Fruit fly (Drosophila melanogaster) whole organism: ENCODE measurements around the gene CG18404.

Experiments
- CG8478 ChIP-seq: fragments of >200 bp; optimal IDR thresholded peaks from 2 replicates; lab custom pipeline; 2018; ENCODE audit warnings: inconsistent platforms
- Dll ChIP-seq: fragments of >200 bp; optimal IDR thresholded peaks from 2 replicates; lab custom pipeline; 2017
- EcR ChIP-seq, 2 experiments: fragments of >200 bp; optimal IDR thresholded peaks; 2 replicates each; lab custom pipeline; 2017; ENCODE audit warnings: missing biosample characterization in 2 of 2, missing genetic modification characterization in 2 of 2, missing genetic modification reagents in 2 of 2
- pan ChIP-seq: fragments of >200 bp; optimal IDR thresholded peaks from 2 replicates; lab custom pipeline; 2017
- psq ChIP-seq: fragments of >200 bp; optimal IDR thresholded peaks from 2 replicates; lab custom pipeline; 2017
- usp ChIP-seq: fragments of >200 bp; optimal IDR thresholded peaks from 2 replicates; lab custom pipeline; 2017; ENCODE audit warnings: missing biosample characterization, missing genetic modification characterization, mixed read lengths

Gene CG18404

DNA sequence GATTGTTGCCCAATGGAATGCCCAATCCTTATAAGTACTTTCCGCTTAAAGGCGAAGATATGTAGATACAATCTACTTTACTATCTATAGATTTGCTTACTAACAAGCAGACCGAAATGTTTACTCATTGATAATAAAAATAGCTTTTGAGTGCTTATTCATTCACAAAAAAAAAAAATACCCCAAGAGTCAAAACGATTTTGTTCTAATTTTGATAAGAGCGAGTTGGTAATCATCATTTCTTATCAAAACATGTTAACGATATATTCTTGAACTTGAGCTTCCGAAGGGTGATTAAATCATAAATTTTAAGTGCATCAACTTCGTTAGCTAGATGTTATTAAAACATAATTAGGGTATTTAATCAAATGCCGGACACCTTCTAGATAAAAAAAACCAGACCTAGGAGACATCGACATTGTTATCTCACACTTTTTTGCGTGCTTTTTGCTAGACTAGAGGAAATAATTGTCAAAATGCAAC, 2.4 kb upstream of the CG18404 start, which contains the start of gene CG9682:
Gene CG9682, plus strand, starts transcription at position 433 of the 483 bp plus-strand sequence.
- no peak for TF ChIP-seq usp (GFP tag; lab: Kevin White, UChicago)
- no peak for TF ChIP-seq Dll
- no peak for TF ChIP-seq CG8478 (lab: Kevin White, UChicago)
- no peak for TF ChIP-seq EcR (GFP tag; optimal IDR thresholded peaks at IDR 0.05; lab: Kevin White, UChicago)
- no peak for TF ChIP-seq psq (lab: Kevin White, UChicago)
- TF ChIP-seq pan (lab: Kevin White, UChicago), result no peak

dm6 chr3R:30252317-30252716, 665 bp upstream of the CG18404 start:
- TF ChIP-seq psq (lab: Kevin White, UChicago) (no peak), EcR (GFP tag; optimal IDR thresholded peaks at IDR 0.05; lab: Kevin White, UChicago) (no peak), usp (GFP tag; lab: Kevin White, UChicago) (no peak), CG8478 (lab: Kevin White, UChicago) (no peak), pan (lab: Kevin White, UChicago) (no peak), Dll (no peak)

DNA sequence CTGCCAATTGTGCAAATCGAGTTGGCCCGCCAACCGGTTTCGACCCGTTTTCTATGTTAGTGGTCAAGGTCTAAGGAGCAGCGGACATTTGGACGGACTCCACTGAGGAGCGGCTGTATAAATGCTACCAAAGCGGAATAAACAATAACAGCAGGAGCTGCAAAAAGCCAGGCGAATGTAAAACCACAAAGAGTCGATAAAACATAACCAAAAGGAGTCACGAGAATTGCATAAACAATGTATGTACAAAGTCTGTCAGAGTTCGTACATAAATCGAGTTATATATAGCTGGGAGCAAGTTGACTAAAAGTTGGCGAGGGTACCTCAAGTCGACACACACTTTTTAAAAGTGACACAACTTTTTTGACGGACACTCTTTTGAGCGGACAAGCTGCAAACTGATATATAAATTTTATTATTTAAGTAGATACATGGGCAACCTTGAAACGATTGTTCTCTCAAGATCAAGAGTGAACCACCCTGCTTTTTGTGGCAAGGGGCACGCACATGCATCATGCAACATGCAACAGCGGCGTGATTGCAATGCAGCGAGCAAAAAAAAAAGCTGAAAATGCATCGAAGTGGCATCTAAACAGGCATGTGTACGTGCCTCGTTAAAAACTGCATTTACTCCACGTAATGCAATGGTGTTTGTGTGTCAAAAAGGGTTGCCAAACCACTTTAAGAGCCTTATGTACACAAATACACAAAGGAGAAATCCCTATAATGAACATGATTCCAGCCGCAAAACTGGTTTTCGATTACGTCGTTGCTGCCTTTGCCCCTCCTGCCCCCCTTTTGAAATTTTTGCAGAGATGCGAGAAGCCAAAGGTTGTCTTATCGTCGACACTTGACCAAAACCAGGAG, 2.5 kb downstream of the CG18404 start:
- no peak for TF ChIP-seq usp (GFP tag; lab: Kevin White, UChicago)
- TF ChIP-seq psq (lab: Kevin White, UChicago), result no peak
- TF ChIP-seq EcR (GFP tag; optimal IDR thresholded peaks at IDR 0.05; lab: Kevin White, UChicago), result no peak
- TF ChIP-seq pan (lab: Kevin White, UChicago), result no peak
- no peak for TF ChIP-seq CG8478 (lab: Kevin White, UChicago)
- no peak for TF ChIP-seq Dll

DNA sequence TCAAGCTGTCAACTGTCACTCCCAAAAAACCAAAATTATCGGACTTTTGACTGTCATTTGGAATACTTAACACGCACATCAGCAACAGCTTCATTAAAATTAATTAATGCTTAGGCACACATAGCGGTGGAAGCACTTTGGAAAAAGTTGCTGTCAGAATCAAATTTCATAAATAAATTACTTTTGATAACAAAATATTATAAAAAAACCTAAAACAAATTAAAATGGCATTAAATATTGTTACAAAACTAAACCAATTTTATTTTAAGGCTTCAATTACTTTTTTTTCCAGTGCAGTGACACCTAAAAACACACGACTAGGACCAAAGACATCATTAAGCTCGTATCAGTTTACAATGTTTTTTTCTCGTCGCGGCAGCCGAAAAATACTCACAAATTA, 3.3 kb downstream of the CG18404 start:
- no peak for TF ChIP-seq EcR (GFP tag; optimal IDR thresholded peaks at IDR 0.05; lab: Kevin White, UChicago)
- TF ChIP-seq psq (lab: Kevin White, UChicago), result no peak
- TF ChIP-seq usp (GFP tag; lab: Kevin White, UChicago), result no peak
- TF ChIP-seq pan (lab: Kevin White, UChicago), result no peak
- no peak for TF ChIP-seq CG8478 (lab: Kevin White, UChicago)
- no peak for TF ChIP-seq Dll

DNA sequence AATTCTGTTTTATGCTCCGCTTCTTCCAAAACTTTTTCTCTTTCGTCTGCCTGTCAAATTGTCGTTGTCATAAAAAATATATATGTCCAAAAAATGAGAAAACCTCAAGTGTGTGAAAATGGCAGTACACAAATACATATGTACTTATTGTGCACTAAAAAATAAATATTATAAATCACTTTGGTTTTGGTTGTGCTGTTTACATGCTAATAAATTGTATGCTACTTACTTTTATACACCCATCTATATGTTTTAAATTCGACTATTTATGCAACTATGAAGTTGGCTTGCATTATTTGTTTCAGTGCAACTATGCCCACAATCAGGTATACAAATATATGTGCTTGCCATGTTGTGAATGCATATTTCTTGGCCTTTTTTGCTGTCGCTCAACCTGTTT, 4.6 kb downstream of the CG18404 start:
- TF ChIP-seq pan (lab: Kevin White, UChicago) (no peak), usp (GFP tag; lab: Kevin White, UChicago) (no peak), CG8478 (lab: Kevin White, UChicago) (no peak), psq (lab: Kevin White, UChicago) (no peak), Dll (no peak), EcR (GFP tag; optimal IDR thresholded peaks at IDR 0.05; lab: Kevin White, UChicago) (no peak)

DNA sequence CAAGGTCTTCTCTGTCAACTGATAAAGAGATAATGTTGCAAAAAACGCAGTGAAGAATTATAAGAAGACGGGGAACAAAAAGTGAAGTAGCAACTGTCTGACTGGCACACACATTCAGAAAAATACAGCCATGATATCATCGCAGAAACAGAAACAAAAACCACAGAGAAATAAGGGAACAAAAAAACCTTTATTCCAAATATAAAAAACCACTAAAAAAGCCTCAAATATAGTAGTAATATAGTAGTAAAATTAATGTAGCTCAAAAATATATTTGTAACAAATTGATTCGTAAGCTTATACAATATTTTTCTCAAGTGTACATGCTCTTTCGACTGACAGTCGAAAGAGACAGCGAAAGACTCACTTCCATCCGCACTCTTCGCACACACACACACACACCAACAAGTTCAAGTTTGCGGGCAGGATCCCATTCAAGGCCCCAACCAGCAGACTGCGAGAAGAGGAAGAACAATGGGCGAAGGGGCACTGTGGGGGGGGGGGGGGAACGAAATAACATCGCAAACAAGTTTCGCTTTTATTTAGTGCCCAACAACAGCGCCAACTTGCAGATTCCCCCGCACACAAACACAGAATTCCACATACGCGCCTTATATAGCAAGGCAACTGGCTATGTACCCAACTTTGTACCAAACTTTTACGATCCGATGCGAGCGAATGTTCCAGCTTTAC, 5.5 kb downstream of the CG18404 start:
- TF ChIP-seq Dll (no peak), psq (lab: Kevin White, UChicago) (no peak), CG8478 (lab: Kevin White, UChicago) (no peak), pan (lab: Kevin White, UChicago) (no peak)

DNA sequence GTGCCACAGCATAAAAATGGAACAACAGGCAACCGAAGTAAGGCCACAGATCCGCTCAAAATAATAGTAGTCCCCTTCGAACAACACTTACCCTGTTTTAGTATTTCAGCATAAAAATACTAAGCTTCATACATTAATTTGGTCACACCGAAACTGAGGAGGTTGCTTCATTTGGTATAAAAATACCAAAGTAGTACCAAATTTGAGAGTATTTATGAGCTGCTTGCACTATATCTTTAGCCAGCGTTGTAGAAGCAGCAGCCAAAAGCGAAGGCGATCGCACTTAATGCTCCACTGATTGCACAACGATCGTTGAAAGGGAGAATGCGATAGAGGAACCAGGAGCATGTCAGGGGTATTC, 6.0 kb downstream of the CG18404 start:
- TF ChIP-seq CG8478 (lab: Kevin White, UChicago) (no peak), EcR (GFP tag; optimal IDR thresholded peaks at IDR 0.05; lab: Kevin White, UChicago) (no peak), psq (lab: Kevin White, UChicago) (no peak), Dll (no peak), pan (lab: Kevin White, UChicago) (no peak), usp (GFP tag; lab: Kevin White, UChicago) (no peak)

DNA sequence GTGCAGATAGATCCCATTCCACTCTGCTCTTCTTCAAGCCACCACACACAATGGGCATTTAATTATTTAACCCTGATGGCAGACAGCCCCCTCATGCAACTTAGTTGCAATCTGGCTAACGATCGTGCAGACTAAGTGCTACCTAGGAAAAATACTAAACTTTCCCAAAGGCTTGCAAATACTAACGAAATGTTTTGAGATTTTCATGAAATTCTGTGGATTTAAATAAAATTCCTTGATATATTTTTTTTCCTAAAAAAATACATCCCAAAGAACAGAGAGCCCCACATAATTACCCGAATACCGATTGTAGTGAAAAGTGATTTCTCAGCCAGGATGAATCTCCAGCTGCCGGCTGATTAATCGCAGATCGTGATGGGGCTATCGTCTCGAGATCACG, 6.6 kb downstream of the CG18404 start:
- no peak for TF ChIP-seq psq (lab: Kevin White, UChicago)
- no peak for TF ChIP-seq EcR (GFP tag; optimal IDR thresholded peaks at IDR 0.05; lab: Kevin White, UChicago)
- no peak for TF ChIP-seq Dll
- no peak for TF ChIP-seq usp (GFP tag; lab: Kevin White, UChicago)
- TF ChIP-seq pan (lab: Kevin White, UChicago), result no peak
- TF ChIP-seq CG8478 (lab: Kevin White, UChicago), result no peak

DNA sequence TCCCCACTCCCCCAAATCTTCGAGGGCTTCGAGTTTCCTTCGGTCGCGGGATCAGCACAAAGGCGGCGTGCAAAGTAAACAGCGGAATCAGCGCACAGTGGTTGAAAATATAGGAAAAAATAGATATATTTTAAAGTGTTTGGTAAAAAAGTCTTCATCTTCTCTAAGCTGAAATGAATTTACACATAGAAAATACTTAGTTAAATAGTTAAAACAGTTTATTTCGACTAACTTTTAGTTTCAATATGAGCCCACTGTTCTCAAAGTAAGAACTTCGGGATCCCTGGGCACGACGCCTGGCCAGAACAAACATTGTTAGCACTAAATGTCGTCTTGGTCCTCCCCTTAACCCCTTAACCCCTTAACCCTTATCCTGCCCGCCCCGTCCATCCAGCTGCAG, 8.9 kb downstream of the CG18404 start:
- TF ChIP-seq pan (lab: Kevin White, UChicago) (no peak), CG8478 (lab: Kevin White, UChicago) (no peak), psq (lab: Kevin White, UChicago) (no peak), EcR (GFP tag; optimal IDR thresholded peaks at IDR 0.05; lab: Kevin White, UChicago) (peak in 1 of 2 experiments; percentile 28)

DNA sequence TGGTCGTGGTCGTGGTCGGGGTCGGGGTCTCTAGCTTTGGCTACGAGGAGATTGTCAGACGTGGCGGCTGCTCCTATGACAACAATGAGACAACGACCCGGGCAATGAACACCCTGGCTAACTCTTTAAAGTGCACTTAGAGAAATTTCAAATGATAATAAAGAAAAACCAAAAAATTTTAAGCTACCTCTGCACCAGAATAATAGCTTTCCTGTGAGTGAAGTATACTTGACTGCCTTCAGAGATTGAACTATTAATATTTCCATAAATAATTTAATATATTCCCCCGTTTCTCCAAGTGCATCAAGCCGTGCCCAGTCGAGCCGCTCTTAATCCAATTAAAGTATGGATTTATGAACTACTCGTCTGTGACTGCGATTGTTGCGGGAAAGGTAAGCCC, 10.7 kb downstream of the CG18404 start:
- no peak for TF ChIP-seq usp (GFP tag; lab: Kevin White, UChicago)
- TF ChIP-seq EcR (GFP tag; optimal IDR thresholded peaks at IDR 0.05; lab: Kevin White, UChicago), result no peak
- TF ChIP-seq psq (lab: Kevin White, UChicago), result no peak
- no peak for TF ChIP-seq CG8478 (lab: Kevin White, UChicago)
- no peak for TF ChIP-seq pan (lab: Kevin White, UChicago)
- TF ChIP-seq Dll, result no peak

- no peak for TF ChIP-seq pan (lab: Kevin White, UChicago)
- no peak for TF ChIP-seq CG8478 (lab: Kevin White, UChicago)
- TF ChIP-seq EcR (GFP tag; optimal IDR thresholded peaks at IDR 0.05; lab: Kevin White, UChicago), result peak in 1 of 2 experiments; percentile 59
Observed at dm6 chr3R:30264671-30265282, 11.8 kb downstream of the CG18404 start.
